Worm (Caenorhabditis elegans) whole organism, L1 larva: Measurements from ENCODE around the gene pgp-10.

Source experiments
- C16A3.4 ChIP-seq: fragments of 150-350 bp; optimal IDR thresholded peaks from 2 replicates; lab custom pipeline; 2014; ENCODE audit warnings: missing biosample characterization, missing genetic modification characterization
- C34B4.2 ChIP-seq: sonication (generic microtip); optimal IDR thresholded peaks from 2 replicates; lab custom pipeline; 2017; ENCODE audit warnings: mild to moderate bottlenecking, missing genetic modification characterization, missing compliant biosample characterization
- F16B12.6 ChIP-seq: fragments of 150-350 bp; optimal IDR thresholded peaks from 2 replicates; lab custom pipeline; 2014; ENCODE audit warnings: missing biosample characterization, missing genetic modification characterization
- aly-2 ChIP-seq: fragments of 150-350 bp; optimal IDR thresholded peaks from 2 replicates; lab custom pipeline; 2014; ENCODE audit warnings: missing biosample characterization, missing genetic modification characterization
- ama-1 ChIP-seq: fragments of 150-350 bp; optimal IDR thresholded peaks from 2 replicates; lab custom pipeline; 2014
- blmp-1 ChIP-seq: fragments of 150-350 bp; optimal IDR thresholded peaks from 2 replicates; lab custom pipeline; 2014; ENCODE audit warnings: missing biosample characterization, missing genetic modification characterization
- ceh-63 ChIP-seq: fragments of 200-800 bp; sonication (Bioruptor generic); optimal IDR thresholded peaks from 2 replicates; lab custom pipeline; 2018; ENCODE audit warnings: mild to moderate bottlenecking, missing genetic modification characterization, missing compliant biosample characterization
- ceh-8 ChIP-seq: fragments of 200-800 bp; sonication (Bioruptor generic); optimal IDR thresholded peaks from 2 replicates; lab custom pipeline; 2018; ENCODE audit warnings: mild to moderate bottlenecking, missing genetic modification characterization, moderate library complexity, missing compliant biosample characterization
- ceh-82 ChIP-seq, 3 experiments: fragments of 150-350 bp in 1 of 3; sonication (generic microtip) in 2 of 3; optimal IDR thresholded peaks; 2 replicates each; lab custom pipeline; 2014 to 2017; ENCODE audit warnings: missing biosample characterization in 3 of 3, missing genetic modification characterization in 3 of 3
- ceh-90 ChIP-seq: sonication (generic microtip); optimal IDR thresholded peaks from 2 replicates; lab custom pipeline; 2016; ENCODE audit warnings: missing genetic modification characterization, missing compliant biosample characterization
- dsc-1 ChIP-seq: sonication (generic microtip); optimal IDR thresholded peaks from 2 replicates; lab custom pipeline; 2016; ENCODE audit warnings: mild to moderate bottlenecking, missing genetic modification characterization, missing compliant biosample characterization
- efl-3 ChIP-seq: fragments of 200-800 bp; sonication (Bioruptor generic); optimal IDR thresholded peaks from 2 replicates; lab custom pipeline; 2018; ENCODE audit warnings: mild to moderate bottlenecking, missing genetic modification characterization, missing compliant biosample characterization
- ets-5 ChIP-seq: fragments of 200-800 bp; sonication (Bioruptor generic); IDR thresholded peaks from 2 replicates; pipeline ENCODE4 v1.3.6; 2022; ENCODE audit warnings: missing genetic modification characterization, missing compliant biosample characterization
- fkh-4 ChIP-seq: sonication (generic microtip); optimal IDR thresholded peaks from 2 replicates; lab custom pipeline; 2016; ENCODE audit warnings: missing compliant biosample characterization, missing genetic modification characterization, borderline replicate concordance
- hlh-17 ChIP-seq: fragments of 200-800 bp; sonication (Bioruptor generic); optimal IDR thresholded peaks from 2 replicates; lab custom pipeline; 2018; ENCODE audit warnings: missing genetic modification characterization, mild to moderate bottlenecking, missing compliant biosample characterization, moderate library complexity, borderline replicate concordance
- hlh-4 ChIP-seq: sonication (generic microtip); optimal IDR thresholded peaks from 2 replicates; lab custom pipeline; 2016; ENCODE audit warnings: mild to moderate bottlenecking, missing genetic modification characterization, missing compliant biosample characterization
- hpl-2 ChIP-seq: fragments of 150-350 bp; optimal IDR thresholded peaks from 2 replicates; lab custom pipeline; 2014; ENCODE audit warnings: missing biosample characterization, missing genetic modification reagents, missing genetic modification characterization
- irx-1 ChIP-seq: sonication (generic microtip); optimal IDR thresholded peaks from 2 replicates; lab custom pipeline; 2016; ENCODE audit warnings: missing genetic modification characterization, missing compliant biosample characterization
- jun-1 ChIP-seq: fragments of 150-350 bp; optimal IDR thresholded peaks from 2 replicates; lab custom pipeline; 2014; ENCODE audit warnings: missing biosample characterization, missing genetic modification reagents, missing genetic modification characterization
- lin-13 ChIP-seq: fragments of 150-350 bp; optimal IDR thresholded peaks from 2 replicates; lab custom pipeline; 2014; ENCODE audit warnings: missing biosample characterization, missing genetic modification reagents, missing genetic modification characterization
- lin-35 ChIP-seq, 2 experiments: fragments of 150-350 bp; optimal IDR thresholded peaks; 2 replicates each; lab custom pipeline; 2014; ENCODE audit warnings: missing biosample characterization in 2 of 2, missing genetic modification characterization in 2 of 2, missing genetic modification reagents in 2 of 2
- lin-39 ChIP-seq: fragments of 150-350 bp; optimal IDR thresholded peaks from 2 replicates; lab custom pipeline; 2014; ENCODE audit warnings: missing biosample characterization, missing genetic modification reagents, missing genetic modification characterization
- lir-3 ChIP-seq: sonication (generic microtip); optimal IDR thresholded peaks from 2 replicates; lab custom pipeline; 2016; ENCODE audit warnings: mild to moderate bottlenecking, missing genetic modification characterization, moderate library complexity, missing compliant biosample characterization; ENCODE audit not compliant: poor library complexity
- mef-2 ChIP-seq: fragments of 150-350 bp; optimal IDR thresholded peaks from 2 replicates; lab custom pipeline; 2014; ENCODE audit warnings: missing biosample characterization, missing genetic modification characterization
- mep-1 ChIP-seq: fragments of 150-350 bp; optimal IDR thresholded peaks from 2 replicates; lab custom pipeline; 2014; ENCODE audit warnings: missing biosample characterization, missing genetic modification characterization
- nhr-11 ChIP-seq: fragments of 150-350 bp; optimal IDR thresholded peaks from 2 replicates; lab custom pipeline; 2014; ENCODE audit warnings: missing biosample characterization, missing genetic modification characterization
- nhr-19 ChIP-seq: fragments of 200-800 bp; sonication (Bioruptor generic); conservative IDR thresholded peaks from 2 replicates; pipeline ENCODE4 v1.3.6; 2022; ENCODE audit warnings: missing genetic modification characterization, missing compliant biosample characterization
- nhr-28 ChIP-seq: fragments of 150-350 bp; optimal IDR thresholded peaks from 2 replicates; lab custom pipeline; 2014; ENCODE audit warnings: missing biosample characterization, missing genetic modification characterization
- nhr-47 ChIP-seq: sonication (generic microtip); optimal IDR thresholded peaks from 2 replicates; lab custom pipeline; 2016; ENCODE audit warnings: mild to moderate bottlenecking, missing genetic modification characterization, moderate library complexity, missing compliant biosample characterization
- nhr-71 ChIP-seq: sonication (generic microtip); optimal IDR thresholded peaks from 2 replicates; lab custom pipeline; 2016; ENCODE audit warnings: mild to moderate bottlenecking, missing genetic modification characterization, moderate library complexity, missing compliant biosample characterization
- nhr-77 ChIP-seq: fragments of 150-350 bp; optimal IDR thresholded peaks from 2 replicates; lab custom pipeline; 2014; ENCODE audit warnings: missing biosample characterization, missing genetic modification characterization
- nhr-84 ChIP-seq: sonication (generic microtip); optimal IDR thresholded peaks from 2 replicates; lab custom pipeline; 2017; ENCODE audit warnings: missing biosample characterization, missing genetic modification characterization
- nhr-85 ChIP-seq: sonication (generic microtip); peaks from one replicate; lab custom pipeline; 2016; ENCODE audit warnings: missing genetic modification characterization, inconsistent platforms, missing compliant biosample characterization
- nhr-90 ChIP-seq: sonication (generic microtip); optimal IDR thresholded peaks from 2 replicates; lab custom pipeline; 2016; ENCODE audit warnings: mild to moderate bottlenecking, missing genetic modification characterization, missing compliant biosample characterization; ENCODE audit not compliant: poor library complexity
- pag-3 ChIP-seq: sonication (generic microtip); optimal IDR thresholded peaks from 2 replicates; lab custom pipeline; 2017; ENCODE audit warnings: missing genetic modification characterization, mild to moderate bottlenecking, missing compliant biosample characterization, antibody characterized with exemption, borderline replicate concordance; ENCODE audit not compliant: insufficient read depth
- pax-3 ChIP-seq: fragments of 200-800 bp; sonication (Bioruptor generic); optimal IDR thresholded peaks from 2 replicates; lab custom pipeline; 2018; ENCODE audit warnings: mild to moderate bottlenecking, missing genetic modification characterization, moderate library complexity, missing compliant biosample characterization
- pqm-1 ChIP-seq: sonication (generic microtip); optimal IDR thresholded peaks from 3 replicates; lab custom pipeline; 2017; ENCODE audit warnings: missing biosample characterization, missing genetic modification characterization
- sup-37 ChIP-seq: fragments of 200-800 bp; sonication (Bioruptor generic); optimal IDR thresholded peaks from 2 replicates; lab custom pipeline; 2018; ENCODE audit warnings: mild to moderate bottlenecking, missing genetic modification characterization, missing compliant biosample characterization
- unc-130 ChIP-seq: fragments of 150-350 bp; optimal IDR thresholded peaks from 2 replicates; lab custom pipeline; 2017; ENCODE audit warnings: missing biosample characterization, missing genetic modification characterization, inconsistent platforms
- unc-30 ChIP-seq: sonication (generic microtip); optimal IDR thresholded peaks from 2 replicates; lab custom pipeline; 2017; ENCODE audit warnings: missing biosample characterization, missing genetic modification characterization
- unc-62 ChIP-seq: fragments of 150-350 bp; optimal IDR thresholded peaks from 2 replicates; lab custom pipeline; 2014; ENCODE audit warnings: missing biosample characterization, missing genetic modification reagents, missing genetic modification characterization
- vab-15 ChIP-seq: sonication (generic microtip); optimal IDR thresholded peaks from 2 replicates; lab custom pipeline; 2017; ENCODE audit warnings: missing genotype, mild to moderate bottlenecking, missing genetic modification characterization, missing compliant biosample characterization
- zag-1 ChIP-seq: fragments of 150-350 bp; optimal IDR thresholded peaks from 2 replicates; lab custom pipeline; 2014; ENCODE audit warnings: missing biosample characterization, missing genetic modification characterization

The pgp-10 gene

DNA sequence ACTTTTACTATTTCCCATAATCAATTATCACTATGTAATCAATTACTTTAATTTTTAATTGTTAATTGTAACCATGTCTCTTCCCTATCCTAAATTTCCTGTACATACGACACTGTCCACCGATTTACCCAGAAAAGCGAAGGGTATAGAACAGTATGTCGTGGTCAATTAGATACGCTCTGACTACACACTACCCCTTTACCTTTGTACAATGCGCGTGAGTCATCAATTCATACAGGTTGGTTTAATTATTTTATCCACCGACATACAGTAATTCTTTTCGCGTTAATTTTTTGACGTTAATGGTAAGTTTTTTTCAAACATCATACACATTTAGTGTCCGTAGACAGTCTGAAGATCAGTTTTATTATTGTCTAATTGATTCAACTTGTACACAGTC, 22.8 kb downstream of the pgp-10 start (continued):
- TF ChIP-seq jun-1 (peak; percentile 96), nhr-71 (tag; lab: Kevin White, UChicago) (peak; percentile 91), nhr-90 (tag; lab: Kevin White, UChicago) (peak; percentile 99), nhr-77 (tag; lab: Kevin White, UChicago) (peak; percentile 94), pag-3 (tag; lab: Kevin White, UChicago) (no peak), irx-1 (tag; lab: Kevin White, UChicago) (peak; percentile 75), F16B12.6 (no peak), efl-3 (GFP tag; lab: Kevin White, UChicago) (peak; percentile 61), nhr-85 (tag; lab: Kevin White, UChicago) (peak; percentile 96), ama-1 (lab: Kevin White, UChicago) (no peak), C34B4.2 (tag; lab: Kevin White, UChicago) (no peak), ets-5 (no peak), nhr-11 (tag; lab: Kevin White, UChicago) (peak; percentile 86), dsc-1 (tag; lab: Kevin White, UChicago) (peak; percentile 69), hlh-4 (peak; percentile 41), aly-2 (peak; percentile 79), blmp-1 (tag; lab: Kevin White, UChicago) (peak; percentile 44), lin-39 (peak; percentile 53), hlh-17 (GFP tag; lab: Kevin White, UChicago) (no peak), unc-130 (tag; lab: Kevin White, UChicago) (peak; percentile 54), lin-35 (GFP tag; optimal IDR thresholded peaks at IDR 0.05; lab: Kevin White, UChicago) (peak; percentile 54 to 91), ceh-90 (no peak), nhr-84 (tag; lab: Kevin White, UChicago) (no peak), unc-30 (no peak), hpl-2 (GFP tag; lab: Kevin White, UChicago) (peak; percentile 96), fkh-4 (tag; lab: Kevin White, UChicago) (no peak), sup-37 (GFP tag; lab: Kevin White, UChicago) (peak; percentile 65), lin-13 (peak; percentile 71), ceh-82 (tag; optimal IDR thresholded peaks at IDR 0.05; lab: Kevin White, UChicago) (peak; percentile 42 to 82 (median 71)), ceh-63 (GFP tag; lab: Kevin White, UChicago) (no peak), zag-1 (tag; lab: Kevin White, UChicago) (no peak), mep-1 (tag; lab: Kevin White, UChicago) (peak; percentile 89)
- TF ChIP-seq, all 84 proteins: peak for 57

DNA sequence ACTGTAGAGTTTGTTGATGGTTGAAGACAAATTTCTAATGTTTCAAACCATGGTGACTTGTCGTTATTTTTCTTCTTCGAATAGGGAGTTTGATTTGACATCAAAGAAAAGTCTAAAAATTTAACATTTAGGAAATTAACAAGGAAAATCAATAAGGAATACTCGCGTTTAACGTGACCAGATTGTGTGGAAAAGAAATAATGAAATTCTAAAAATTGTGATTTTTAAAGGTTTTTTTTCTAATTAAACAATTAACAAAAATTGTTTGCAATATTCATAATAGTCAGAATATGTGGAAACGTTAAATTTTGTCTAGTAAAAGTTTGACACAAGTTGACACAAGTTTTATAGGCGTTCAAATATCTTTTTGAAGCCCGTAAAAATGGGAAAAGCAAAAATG, 28.8 kb downstream of the pgp-10 start, which contains the start of gene C55B6.4:
Gene C55B6.4 (minus strand): TSS at position 101 of the 400 bp plus-strand sequence.
- TF ChIP-seq unc-62 (GFP tag; lab: Kevin White, UChicago) = no peak
- no peak for TF ChIP-seq aly-2
- no peak for TF ChIP-seq mef-2
- no peak for TF ChIP-seq pax-3 (tag; lab: Kevin White, UChicago)
- no peak for TF ChIP-seq nhr-19
- TF ChIP-seq nhr-47 = no peak
- no peak for TF ChIP-seq C16A3.4 (tag; lab: Kevin White, UChicago)
- TF ChIP-seq lir-3 (tag; lab: Kevin White, UChicago) = no peak
- TF ChIP-seq irx-1 (tag; lab: Kevin White, UChicago) = no peak
- TF ChIP-seq ceh-90 = no peak
- TF ChIP-seq pqm-1 (tag; lab: Kevin White, UChicago) = no peak

DNA sequence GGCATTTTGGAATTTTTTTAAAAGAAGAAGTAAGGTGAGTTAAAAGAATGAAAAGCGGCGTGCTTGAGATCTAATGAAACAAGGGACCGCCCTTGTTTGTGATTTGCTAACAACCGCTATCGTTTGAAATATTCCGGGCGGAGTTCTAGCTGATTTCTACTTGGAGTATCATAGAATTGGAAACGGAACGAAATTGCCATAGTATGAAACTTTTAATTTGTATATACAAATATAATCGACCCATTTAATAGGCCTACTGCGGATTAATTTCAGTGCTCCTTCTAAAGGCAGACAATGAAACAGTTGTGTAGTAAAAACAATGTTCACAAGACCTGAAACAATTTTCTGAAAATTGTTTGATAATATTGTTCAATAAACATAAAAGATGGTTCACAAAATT, 33.0 kb downstream of the pgp-10 start, which contains the start of gene C55B6.7:
Gene C55B6.7 (minus strand): TSS at position 101 of the 400 bp plus-strand sequence.
- TF ChIP-seq ceh-8 (GFP tag; lab: Kevin White, UChicago) = no peak
- TF ChIP-seq pag-3 (tag; lab: Kevin White, UChicago) = no peak
- no peak for TF ChIP-seq ceh-90
- no peak for TF ChIP-seq nhr-77 (tag; lab: Kevin White, UChicago)
- no peak for TF ChIP-seq vab-15 (tag; lab: Kevin White, UChicago)
- no peak for TF ChIP-seq lin-13
- TF ChIP-seq hpl-2 (GFP tag; lab: Kevin White, UChicago) = no peak
- no peak for TF ChIP-seq nhr-28 (tag; lab: Kevin White, UChicago)
- no peak for TF ChIP-seq unc-62 (GFP tag; lab: Kevin White, UChicago)
